Fruit fly (Drosophila melanogaster) whole organism, adult: ENCODE measurements around the gene Targ3.

Experiments used
- CG11617 ChIP-seq: fragments of 200-800 bp; sonication (Bioruptor generic); optimal IDR thresholded peaks from 2 replicates; lab custom pipeline; 2017; ENCODE audit warnings: mild to moderate bottlenecking, missing biosample characterization, missing genetic modification reagents, missing genetic modification characterization
- CG12768 ChIP-seq: fragments of 200-800 bp; sonication (Bioruptor generic); optimal IDR thresholded peaks from 2 replicates; lab custom pipeline; 2017; ENCODE audit warnings: missing biosample characterization, missing genetic modification characterization, mild to moderate bottlenecking, moderate library complexity, missing genetic modification reagents
- CG1620 ChIP-seq: fragments of 200-800 bp; sonication (Bioruptor generic); optimal IDR thresholded peaks from 2 replicates; lab custom pipeline; 2016; ENCODE audit warnings: missing biosample characterization, missing genetic modification characterization
- CG33017 ChIP-seq: fragments of 200-800 bp; sonication (Bioruptor generic); optimal IDR thresholded peaks from 2 replicates; lab custom pipeline; 2018; ENCODE audit warnings: missing biosample characterization, mild to moderate bottlenecking, missing genetic modification characterization, moderate library complexity
- CG5204 ChIP-seq: fragments of 200-800 bp; sonication (Bioruptor generic); optimal IDR thresholded peaks from 2 replicates; lab custom pipeline; 2016; ENCODE audit warnings: missing biosample characterization, missing genetic modification characterization
- CG7101 ChIP-seq: fragments of 200-800 bp; sonication (Bioruptor generic); optimal IDR thresholded peaks from 2 replicates; lab custom pipeline; 2018; ENCODE audit warnings: missing biosample characterization, mild to moderate bottlenecking, missing genetic modification characterization, moderate library complexity
- Crg-1 ChIP-seq: fragments of 200-800 bp; sonication (Bioruptor generic); optimal IDR thresholded peaks from 2 replicates; lab custom pipeline; 2016; ENCODE audit warnings: missing biosample characterization, missing genetic modification characterization
- Hr96 ChIP-seq: fragments of 200-800 bp; sonication (Bioruptor generic); optimal IDR thresholded peaks from 2 replicates; lab custom pipeline; 2016; ENCODE audit warnings: missing biosample characterization, missing genetic modification characterization
- cnc ChIP-seq, 2 experiments: fragments of >200 bp; optimal IDR thresholded peaks; 2 replicates each; lab custom pipeline; 2017
- kay ChIP-seq: fragments of 200-800 bp; sonication (Bioruptor generic); peaks from one replicate; lab custom pipeline; 2016; ENCODE audit warnings: missing biosample characterization, missing genetic modification characterization, borderline replicate concordance
- pad ChIP-seq: fragments of 200-800 bp; sonication (Bioruptor generic); optimal IDR thresholded peaks from 3 replicates; lab custom pipeline; 2017; ENCODE audit warnings: missing biosample characterization, missing genetic modification characterization, mild to moderate bottlenecking, moderate library complexity, missing genetic modification reagents
- toe ChIP-seq: fragments of 200-800 bp; sonication (Bioruptor generic); optimal IDR thresholded peaks from 2 replicates; lab custom pipeline; 2016; ENCODE audit warnings: missing biosample characterization, missing genetic modification characterization

- TF ChIP-seq Crg-1, result no peak
- TF ChIP-seq toe (GFP tag; lab: Kevin White, UChicago), result no peak
- no peak for TF ChIP-seq CG1620
- TF ChIP-seq CG5204 (GFP tag; lab: Kevin White, UChicago), result no peak
- TF ChIP-seq cnc (optimal IDR thresholded peaks at IDR 0.05; lab: Kevin White, UChicago), result no peak
- TF ChIP-seq Hr96 (GFP tag; lab: Kevin White, UChicago), result no peak
- TF ChIP-seq CG12768 (GFP tag; lab: Kevin White, UChicago), result no peak
- TF ChIP-seq CG7101 (tag; lab: Kevin White, UChicago), result no peak
- TF ChIP-seq CG33017 (tag; lab: Kevin White, UChicago), result no peak
- no peak for TF ChIP-seq pad (GFP tag; lab: Kevin White, UChicago)
- no peak for TF ChIP-seq CG11617 (GFP tag; lab: Kevin White, UChicago)
- no peak for TF ChIP-seq kay (GFP tag; lab: Kevin White, UChicago)
Observed at dm6 chr3L:21176276-21176934, 20.2 kb upstream of the Targ3 start.
